Worm (Caenorhabditis elegans): ENCODE results near the gene F31F7.1.

Gene F31F7.1

DNA sequence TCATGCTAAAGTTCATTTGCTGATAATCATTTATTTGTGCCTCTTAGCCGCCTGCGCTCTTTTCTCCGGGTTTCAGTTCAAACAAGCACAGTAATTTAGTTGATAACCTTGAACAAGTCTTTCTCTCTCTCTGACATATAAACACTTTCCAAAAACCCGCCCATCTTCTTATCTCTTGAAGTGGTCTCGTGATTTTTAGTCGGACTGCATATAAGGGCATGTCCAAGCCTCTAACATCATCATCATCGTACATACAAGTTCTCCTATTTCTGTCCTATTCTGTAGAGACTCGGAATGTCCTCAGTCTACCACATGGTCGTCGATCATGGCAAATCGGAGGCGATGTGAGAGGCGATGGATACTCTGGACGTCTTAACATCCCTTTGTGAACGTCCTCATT, at the start of gene F31F7.1:
Gene F31F7.1, plus strand, starts transcription at position 235 of the 400 bp plus-strand sequence.
- no peak for TF ChIP-seq let-526 (GFP tag; IDR thresholded peaks at IDR 0.05)
- no peak for TF ChIP-seq F52B5.7 (tag; optimal IDR thresholded peaks at IDR 0.05)
- no peak for TF ChIP-seq him-1 (tag; optimal IDR thresholded peaks at IDR 0.05)
- TF ChIP-seq rec-8 (tag; optimal IDR thresholded peaks at IDR 0.05): no peak
- no peak for TF ChIP-seq mcd-1 (GFP tag; IDR thresholded peaks at IDR 0.05)
- no peak for TF ChIP-seq snpc-1.3 (tag; optimal IDR thresholded peaks at IDR 0.05; ENCODE audit: insufficient read depth)
- TF ChIP-seq lir-1 (GFP tag; conservative IDR thresholded peaks at IDR 0.05): no peak
- no peak for TF ChIP-seq cebp-1 (GFP tag; IDR thresholded peaks at IDR 0.05)
- peak; percentile 17 for TF ChIP-seq cebp-1 (tag; optimal IDR thresholded peaks at IDR 0.05)
- TF ChIP-seq zim-3 (tag; optimal IDR thresholded peaks at IDR 0.05): no peak
- TF ChIP-seq egl-18 (GFP tag; IDR thresholded peaks at IDR 0.05): no peak
- TF ChIP-seq athp-1 (tag; optimal IDR thresholded peaks at IDR 0.05): no peak
- TF ChIP-seq ceh-79 (tag; optimal IDR thresholded peaks at IDR 0.05): no peak
- no peak for TF ChIP-seq T26A5.8 (tag; optimal IDR thresholded peaks at IDR 0.05)
- no peak for TF ChIP-seq fkh-3 (tag; optimal IDR thresholded peaks at IDR 0.05)
- TF ChIP-seq let-607 (tag; optimal IDR thresholded peaks at IDR 0.05): peak in 1 of 2 experiments; percentile 20
- TF ChIP-seq F22D6.2 (tag; optimal IDR thresholded peaks at IDR 0.05): no peak
- TF ChIP-seq nhr-80 (tag; optimal IDR thresholded peaks at IDR 0.05): peak; percentile 98
- TF ChIP-seq C17E4.6 (GFP tag; IDR thresholded peaks at IDR 0.05): no peak
- no peak for TF ChIP-seq ceh-40 (GFP tag; IDR thresholded peaks at IDR 0.05)
- TF ChIP-seq snpc-4 (GFP tag; optimal IDR thresholded peaks at IDR 0.05): no peak
- no peak for TF ChIP-seq snpc-4 (tag; optimal IDR thresholded peaks at IDR 0.05)
- TF ChIP-seq efl-1 (GFP tag; optimal IDR thresholded peaks at IDR 0.05): no peak
- TF ChIP-seq unc-130 (GFP tag; optimal IDR thresholded peaks at IDR 0.05): no peak
- TF ChIP-seq nhr-27 (tag; optimal IDR thresholded peaks at IDR 0.05): no peak
- no peak for TF ChIP-seq F39B2.1 (GFP tag; IDR thresholded peaks at IDR 0.05)
- 0 out of 2 replicates have a peak, but pooled peaks have one; percentile 6 for TF ChIP-seq pbrm-1 (GFP tag; IDR thresholded peaks at IDR 0.05)
- TF ChIP-seq D2030.7 (GFP tag; IDR thresholded peaks at IDR 0.05): no peak
- TF ChIP-seq ceh-100 (GFP tag; IDR thresholded peaks at IDR 0.05): no peak
- TF ChIP-seq K12H6.12 (tag; optimal IDR thresholded peaks at IDR 0.05): no peak
- no peak for TF ChIP-seq sea-2 (GFP tag; IDR thresholded peaks at IDR 0.05)
- no peak for TF ChIP-seq lin-35 (GFP tag; optimal IDR thresholded peaks at IDR 0.05)
- TF ChIP-seq nhr-120 (GFP tag; IDR thresholded peaks at IDR 0.05): no peak
- no peak for TF ChIP-seq ztf-25 (GFP tag; IDR thresholded peaks at IDR 0.05)
- TF ChIP-seq ZK185.1 (tag; optimal IDR thresholded peaks at IDR 0.05; ENCODE audit: poor library complexity, severe bottlenecking): peak; percentile 36
- TF ChIP-seq ztf-18 (tag; optimal IDR thresholded peaks at IDR 0.05): peak; percentile 18
- peak; percentile 76 for TF ChIP-seq ztf-22 (GFP tag; optimal IDR thresholded peaks at IDR 0.05)
- no peak for TF ChIP-seq dpff-1 (tag; optimal IDR thresholded peaks at IDR 0.05)
- TF ChIP-seq tbp1 (GFP tag; optimal IDR thresholded peaks at IDR 0.05): peak; percentile 49
- TF ChIP-seq cebp-2 (GFP tag; IDR thresholded peaks at IDR 0.05): no peak
- TF ChIP-seq sdz-38 (tag; optimal IDR thresholded peaks at IDR 0.05): no peak
- no peak for TF ChIP-seq madf-8 (GFP tag; conservative IDR thresholded peaks at IDR 0.05)
- TF ChIP-seq dox-1 (GFP tag; IDR thresholded peaks at IDR 0.05): peak; percentile 56
- peak; percentile 77 for TF ChIP-seq ama-1 (optimal IDR thresholded peaks at IDR 0.05)
- TF ChIP-seq ama-1 (GFP tag; optimal IDR thresholded peaks at IDR 0.05): no peak
- TF ChIP-seq ztf-26 (tag; optimal IDR thresholded peaks at IDR 0.05): peak; percentile 19
- TF ChIP-seq ceh-27 (GFP tag; optimal IDR thresholded peaks at IDR 0.05): no peak
- TF ChIP-seq snpc-1.1 (tag; optimal IDR thresholded peaks at IDR 0.05; ENCODE audit: insufficient read depth): no peak
- no peak for TF ChIP-seq F49E8.2 (tag; optimal IDR thresholded peaks at IDR 0.05; ENCODE audit: insufficient read depth)
- no peak for TF ChIP-seq mes-4 (tag; optimal IDR thresholded peaks at IDR 0.05)

Data from whole organism, young adult.